Worm (Caenorhabditis elegans): Measurements from ENCODE around the gene nhr-188.

DNA sequence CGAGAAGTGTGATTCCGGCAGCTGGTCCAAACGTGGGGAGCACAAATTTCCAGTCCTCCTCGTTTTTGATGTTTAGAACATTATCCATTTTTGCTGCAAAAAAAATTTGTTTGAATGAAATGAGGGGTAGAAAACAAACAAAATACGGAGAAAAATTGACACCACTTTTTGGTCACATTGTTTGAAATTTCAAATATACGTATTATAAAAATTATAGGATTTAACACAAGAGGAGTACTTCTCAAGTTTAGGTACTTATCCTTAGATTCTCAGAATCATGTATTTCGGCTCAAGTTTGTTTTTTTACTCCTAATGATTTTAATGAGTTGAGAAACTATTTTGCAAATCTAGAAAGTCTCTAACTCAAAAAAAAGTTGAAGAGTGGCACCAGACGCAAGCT, 34.3 kb upstream of the nhr-188 start, which contains the start of gene C17E7.12:
- TF ChIP-seq lin-1 (GFP tag; IDR thresholded peaks at IDR 0.05) (no peak), ctbp-1 (GFP tag; IDR thresholded peaks at IDR 0.05) (no peak), daf-12 (tag; optimal IDR thresholded peaks at IDR 0.05) (no peak), nhr-6 (tag; optimal IDR thresholded peaks at IDR 0.05) (no peak), pqm-1 (tag; optimal IDR thresholded peaks at IDR 0.05) (no peak), ama-1 (optimal IDR thresholded peaks at IDR 0.05) (no peak), zip-11 (GFP tag; IDR thresholded peaks at IDR 0.05) (no peak), nhr-42 (GFP tag; IDR thresholded peaks at IDR 0.05) (no peak), lir-3 (tag; optimal IDR thresholded peaks at IDR 0.05) (no peak), pha-4 (GFP tag; IDR thresholded peaks at IDR 0.05) (no peak), pha-4 (tag; optimal IDR thresholded peaks at IDR 0.05) (no peak), aly-2 (tag; optimal IDR thresholded peaks at IDR 0.05) (no peak), aha-1 (tag) (no peak)
